Worm (Caenorhabditis elegans): Measurements from ENCODE around the gene C49F5.3.

- TF ChIP-seq tab-1 (GFP tag; IDR thresholded peaks at IDR 0.05) (no peak), flt-1 (GFP tag; IDR thresholded peaks at IDR 0.05) (no peak), ztf-29 (GFP tag; IDR thresholded peaks at IDR 0.05) (no peak), ref-1 (GFP tag; conservative IDR thresholded peaks at IDR 0.05) (no peak), cog-1 (tag; optimal IDR thresholded peaks at IDR 0.05) (no peak), med-1 (GFP tag; optimal IDR thresholded peaks at IDR 0.05; ENCODE audit: insufficient read depth) (no peak), klf-2 (GFP tag; conservative IDR thresholded peaks at IDR 0.05) (no peak), ztf-23 (GFP tag; IDR thresholded peaks at IDR 0.05) (no peak)
Measured at ce11 chrX:11952129-11952528, 31.3 kb downstream of the C49F5.3 start.
